Worm (Caenorhabditis elegans) whole organism, midembryonic: ENCODE results near the gene ZK1320.3.

Source experiments
- T22C8.4 ChIP-seq: fragments of 200-800 bp; sonication (Bioruptor generic); IDR thresholded peaks from 2 replicates; pipeline ENCODE4 v1.3.6; 2022; ENCODE audit warnings: missing genetic modification characterization, missing compliant biosample characterization
- cog-1 ChIP-seq: sonication (generic microtip); optimal IDR thresholded peaks from 2 replicates; lab custom pipeline; 2016; ENCODE audit warnings: missing genetic modification characterization, missing compliant biosample characterization
- flt-1 ChIP-seq: fragments of 200-800 bp; sonication (Bioruptor generic); IDR thresholded peaks from 2 replicates; pipeline ENCODE4 v1.3.6; 2022; ENCODE audit warnings: missing genetic modification characterization, missing compliant biosample characterization
- klf-2 ChIP-seq: fragments of 200-800 bp; sonication (Bioruptor generic); conservative IDR thresholded peaks from 2 replicates; pipeline ENCODE4 v1.3.6; 2022; ENCODE audit warnings: missing genetic modification reagents, missing genetic modification characterization, missing compliant biosample characterization
- med-1 ChIP-seq: sonication (generic microtip); optimal IDR thresholded peaks from 2 replicates; lab custom pipeline; 2017; ENCODE audit warnings: missing genetic modification characterization, mild to moderate bottlenecking, missing compliant biosample characterization, antibody characterized with exemption, missing genetic modification reagents; ENCODE audit not compliant: insufficient read depth
- ref-1 ChIP-seq: fragments of 200-800 bp; sonication (Bioruptor generic); conservative IDR thresholded peaks from 2 replicates; pipeline ENCODE4 v1.3.6; 2022; ENCODE audit warnings: missing genetic modification reagents, missing genetic modification characterization, missing compliant biosample characterization
- ztf-23 ChIP-seq: fragments of 200-800 bp; sonication (Bioruptor generic); IDR thresholded peaks from 2 replicates; pipeline ENCODE4 v1.3.6; 2022; ENCODE audit warnings: missing genetic modification reagents, missing genetic modification characterization, missing compliant biosample characterization
- ztf-29 ChIP-seq: fragments of 200-800 bp; sonication (Bioruptor generic); IDR thresholded peaks from 2 replicates; pipeline ENCODE4 v1.3.6; 2022; ENCODE audit warnings: missing genetic modification reagents, missing genetic modification characterization, missing compliant biosample characterization

DNA sequence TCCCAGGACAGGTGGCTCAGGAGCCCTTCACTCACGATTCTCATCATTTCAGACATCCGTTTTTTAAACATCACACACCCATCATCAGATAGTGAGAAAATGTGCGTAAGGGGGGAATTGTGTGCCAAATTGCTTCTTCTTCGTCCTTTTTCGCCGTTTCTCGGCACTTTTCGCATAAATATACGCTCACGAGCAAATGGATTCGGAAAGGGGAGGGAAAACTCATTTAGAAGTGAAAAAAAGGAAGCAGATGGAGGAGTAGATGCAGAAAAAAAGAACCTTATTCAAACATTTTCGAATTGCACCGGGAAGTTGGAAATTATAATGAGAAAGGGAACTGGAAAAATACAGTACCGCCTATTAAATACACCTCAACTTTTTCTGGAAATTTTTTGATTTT, 21.8 kb upstream of the ZK1320.3 start:
- TF ChIP-seq ref-1 (GFP tag; lab: Robert Waterston, UW) (no peak), ztf-23 (GFP tag; lab: Robert Waterston, UW) (no peak), cog-1 (tag; lab: Kevin White, UChicago) (no peak), klf-2 (GFP tag; lab: Robert Waterston, UW) (no peak), ztf-29 (GFP tag; lab: Robert Waterston, UW) (no peak), flt-1 (GFP tag; lab: Robert Waterston, UW) (no peak), med-1 (GFP tag; lab: Kevin White, UChicago) (no peak), T22C8.4 (no peak)
